Worm (Caenorhabditis elegans): ENCODE results near the gene C06B8.7.

The C06B8.7 gene

ce11 chrV:15551642-15552041 is 53.1 kb downstream of the C06B8.7 start (continued):
- TF ChIP-seq hmg-20 (GFP tag; IDR thresholded peaks at IDR 0.05) (0 out of 2 replicates have a peak, but pooled peaks have one; percentile 6), B0336.3 (GFP tag; IDR thresholded peaks at IDR 0.05) (peak; percentile 43; the same call in 1 of the 2 replicates), sdz-38 (tag; optimal IDR thresholded peaks at IDR 0.05) (no peak), ceh-27 (GFP tag; optimal IDR thresholded peaks at IDR 0.05) (peak; percentile 17), tbx-9 (tag; optimal IDR thresholded peaks at IDR 0.05; ENCODE audit: borderline replicate concordance) (no peak), T26A5.8 (tag; optimal IDR thresholded peaks at IDR 0.05) (no peak), ztf-25 (GFP tag; IDR thresholded peaks at IDR 0.05) (peak; percentile 58; the same call in 1 of the 2 replicates), bed-2 (GFP tag; IDR thresholded peaks at IDR 0.05) (no peak), efl-1 (GFP tag; optimal IDR thresholded peaks at IDR 0.05) (no peak), snpc-1.3 (tag; optimal IDR thresholded peaks at IDR 0.05; ENCODE audit: insufficient read depth) (peak; percentile 67), rec-8 (tag; optimal IDR thresholded peaks at IDR 0.05) (peak; percentile 36 to 56), Y53G8AR.9 (GFP tag; conservative IDR thresholded peaks at IDR 0.05) (no peak), attf-5 (GFP tag; optimal IDR thresholded peaks at IDR 0.05) (peak; percentile 51), nhr-80 (tag; optimal IDR thresholded peaks at IDR 0.05) (peak; percentile 9), nfya-2 (GFP tag; IDR thresholded peaks at IDR 0.05) (no peak), ZK185.1 (tag; optimal IDR thresholded peaks at IDR 0.05; ENCODE audit: poor library complexity, severe bottlenecking) (peak; percentile 34), F55B11.4 (tag; optimal IDR thresholded peaks at IDR 0.05; ENCODE audit: borderline replicate concordance, insufficient read depth) (no peak), Y95B8A.8 (GFP tag; IDR thresholded peaks at IDR 0.05) (no peak), snpc-3.4 (tag; optimal IDR thresholded peaks at IDR 0.05) (peak; percentile 38), F57C9.4 (tag; optimal IDR thresholded peaks at IDR 0.05) (no peak), ccch-3 (GFP tag; optimal IDR thresholded peaks at IDR 0.05) (no peak), mes-4 (tag; optimal IDR thresholded peaks at IDR 0.05) (peak; percentile 32), madf-8 (GFP tag; conservative IDR thresholded peaks at IDR 0.05) (no peak), atf-7 (tag; optimal IDR thresholded peaks at IDR 0.05) (peak; percentile 24), egrh-3 (GFP tag; IDR thresholded peaks at IDR 0.05) (peak; percentile 40), snpc-1.1 (tag; optimal IDR thresholded peaks at IDR 0.05; ENCODE audit: insufficient read depth) (peak; percentile 19), die-1 (tag; optimal IDR thresholded peaks at IDR 0.05) (peak; percentile 81), mxl-1 (tag; optimal IDR thresholded peaks at IDR 0.05) (peak; percentile 33), lin-35 (GFP tag; optimal IDR thresholded peaks at IDR 0.05) (peak in 1 of 3 experiments; percentile 54), aptf-2 (GFP tag; conservative IDR thresholded peaks at IDR 0.05) (no peak), dpl-1 (GFP tag; optimal IDR thresholded peaks at IDR 0.05) (no peak), let-526 (GFP tag; IDR thresholded peaks at IDR 0.05) (0 out of 2 replicates have a peak, but pooled peaks have one; percentile 15), Y67H2A.10 (GFP tag; conservative IDR thresholded peaks at IDR 0.05) (no peak), madf-6 (GFP tag; IDR thresholded peaks at IDR 0.05) (peak; percentile 44), attf-3 (GFP tag; conservative IDR thresholded peaks at IDR 0.05) (peak; percentile 63), lin-26 (GFP tag; IDR thresholded peaks at IDR 0.05) (peak; percentile 91), sea-2 (GFP tag; IDR thresholded peaks at IDR 0.05) (no peak), Y56A3A.18 (GFP tag; IDR thresholded peaks at IDR 0.05) (peak; percentile 84; the same call in 1 of the 2 replicates), rpc-1 (optimal IDR thresholded peaks at IDR 0.05) (peak; percentile 80), rpc-1 (tag; optimal IDR thresholded peaks at IDR 0.05) (peak; percentile 85), dpff-1 (tag; optimal IDR thresholded peaks at IDR 0.05) (no peak), B0019.2 (GFP tag; conservative IDR thresholded peaks at IDR 0.05) (no peak), B0035.1 (tag; optimal IDR thresholded peaks at IDR 0.05) (peak; percentile 31), attf-6 (GFP tag; IDR thresholded peaks at IDR 0.05) (no peak), repo-1 (tag; optimal IDR thresholded peaks at IDR 0.05) (peak; percentile 2), lin-54 (GFP tag; optimal IDR thresholded peaks at IDR 0.05) (peak; percentile 42), lsl-1 (GFP tag; optimal IDR thresholded peaks at IDR 0.05) (peak; percentile 30), aptf-3 (GFP tag; IDR thresholded peaks at IDR 0.05) (no peak)
